Fruit fly (Drosophila melanogaster) whole organism, embryonic: Measurements from ENCODE around the gene CG44838.

ENCODE experiments used
- Atf3 ChIP-seq: fragments of 200-800 bp; sonication (Bioruptor generic); optimal IDR thresholded peaks from 3 replicates; lab custom pipeline; 2016; ENCODE audit warnings: missing biosample characterization, missing genetic modification characterization
- Atf6 ChIP-seq: fragments of 200-800 bp; sonication (Bioruptor generic); IDR thresholded peaks from 2 replicates; pipeline ENCODE4 v1.3.6; 2022; ENCODE audit warnings: missing biosample characterization, missing genetic modification characterization
- B-H2 ChIP-seq: fragments of 200-800 bp; sonication (Bioruptor generic); optimal IDR thresholded peaks from 2 replicates; lab custom pipeline; 2018; ENCODE audit warnings: missing biosample characterization, mild to moderate bottlenecking, missing genetic modification characterization
- BtbVII ChIP-seq: fragments of 200-800 bp; sonication (Bioruptor generic); optimal IDR thresholded peaks from 3 replicates; lab custom pipeline; 2017; ENCODE audit warnings: missing biosample characterization, mild to moderate bottlenecking, missing genetic modification characterization
- CG10267 ChIP-seq: fragments of 200-800 bp; sonication (Bioruptor generic); optimal IDR thresholded peaks from 2 replicates; lab custom pipeline; 2018; ENCODE audit warnings: missing biosample characterization, mild to moderate bottlenecking, missing genetic modification characterization, moderate library complexity
- CG10366 ChIP-seq: fragments of 200-800 bp; sonication (Bioruptor generic); IDR thresholded peaks from 2 replicates; pipeline ENCODE4 v1.3.6; 2022; ENCODE audit warnings: missing biosample characterization, missing genetic modification characterization
- CG10543 ChIP-seq: fragments of 200-800 bp; sonication (Bioruptor generic); optimal IDR thresholded peaks from 3 replicates; lab custom pipeline; 2017; ENCODE audit warnings: missing biosample characterization, mild to moderate bottlenecking, missing genetic modification characterization, moderate library complexity
- CG11696 ChIP-seq: fragments of 200-800 bp; sonication (Bioruptor generic); IDR thresholded peaks from 2 replicates; pipeline ENCODE4 v1.3.6; 2022; ENCODE audit warnings: missing biosample characterization, missing genetic modification characterization
- CG11723 ChIP-seq: fragments of 200-800 bp; sonication (Bioruptor generic); optimal IDR thresholded peaks from 2 replicates; lab custom pipeline; 2017; ENCODE audit warnings: missing biosample characterization, mild to moderate bottlenecking, missing genetic modification characterization
- CG12942 ChIP-seq: fragments of 200-800 bp; sonication (Bioruptor generic); optimal IDR thresholded peaks from 3 replicates; lab custom pipeline; 2016; ENCODE audit warnings: missing biosample characterization, missing genetic modification characterization
- CG15011 ChIP-seq: fragments of 200-800 bp; sonication (Bioruptor generic); optimal IDR thresholded peaks from 3 replicates; lab custom pipeline; 2018; ENCODE audit warnings: missing biosample characterization, mild to moderate bottlenecking, missing genetic modification characterization
- CG16863 ChIP-seq: fragments of 200-800 bp; sonication (Bioruptor generic); optimal IDR thresholded peaks from 3 replicates; lab custom pipeline; 2016; ENCODE audit warnings: missing biosample characterization, missing genetic modification characterization
- CG2199 ChIP-seq: fragments of 200-800 bp; sonication (Bioruptor generic); IDR thresholded peaks from 3 replicates; pipeline ENCODE4 v1.3.6; 2022; ENCODE audit warnings: missing biosample characterization, missing genetic modification characterization
- CG2712 ChIP-seq: fragments of 200-800 bp; optimal IDR thresholded peaks from 3 replicates; lab custom pipeline; 2019; ENCODE audit warnings: missing biosample characterization, mild to moderate bottlenecking, missing genetic modification characterization, moderate library complexity
- CG33213 ChIP-seq: fragments of 200-800 bp; sonication (Bioruptor generic); optimal IDR thresholded peaks from 3 replicates; lab custom pipeline; 2016; ENCODE audit warnings: missing biosample characterization, missing genetic modification characterization
- CG34376 ChIP-seq: fragments of 200-800 bp; sonication (Bioruptor generic); optimal IDR thresholded peaks from 2 replicates; lab custom pipeline; 2018; ENCODE audit warnings: missing biosample characterization, mild to moderate bottlenecking, missing genetic modification characterization
- CG4404 ChIP-seq: fragments of 200-800 bp; sonication (Bioruptor generic); IDR thresholded peaks from 2 replicates; pipeline ENCODE4 v1.3.6; 2022; ENCODE audit warnings: missing biosample characterization, missing genetic modification characterization
- CG4854 ChIP-seq: fragments of 200-800 bp; sonication (Bioruptor generic); optimal IDR thresholded peaks from 2 replicates; lab custom pipeline; 2016; ENCODE audit warnings: missing biosample characterization, missing genetic modification characterization, inconsistent platforms
- CG7987 ChIP-seq: fragments of 200-800 bp; sonication (Bioruptor generic); optimal IDR thresholded peaks from 2 replicates; lab custom pipeline; 2018; ENCODE audit warnings: missing biosample characterization, mild to moderate bottlenecking, missing genetic modification characterization, moderate library complexity
- CG8281 ChIP-seq: fragments of 200-800 bp; sonication (Bioruptor generic); optimal IDR thresholded peaks from 2 replicates; lab custom pipeline; 2018; ENCODE audit warnings: missing biosample characterization, mild to moderate bottlenecking, missing genetic modification characterization, moderate library complexity
- CG8478 ChIP-seq: fragments of >200 bp; optimal IDR thresholded peaks from 2 replicates; lab custom pipeline; 2018
- CHES-1-like ChIP-seq: fragments of 200-800 bp; sonication (Bioruptor generic); optimal IDR thresholded peaks from 2 replicates; lab custom pipeline; 2016; ENCODE audit warnings: missing biosample characterization, missing genetic modification characterization
- Drgx ChIP-seq: fragments of 200-800 bp; sonication (Bioruptor generic); IDR thresholded peaks from 2 replicates; pipeline ENCODE4 v1.3.6; 2022; ENCODE audit warnings: missing biosample characterization, missing genetic modification characterization
- ERR ChIP-seq: fragments of 200-800 bp; sonication (Bioruptor generic); optimal IDR thresholded peaks from 2 replicates; lab custom pipeline; 2016; ENCODE audit warnings: missing biosample characterization, missing genetic modification characterization
- Hr3 ChIP-seq: fragments of 200-800 bp; sonication (Bioruptor generic); optimal IDR thresholded peaks from 3 replicates; lab custom pipeline; 2016; ENCODE audit warnings: missing biosample characterization, missing genetic modification characterization
- al ChIP-seq: fragments of 200-800 bp; sonication (Bioruptor generic); IDR thresholded peaks from 2 replicates; pipeline ENCODE4 v1.3.6; 2022; ENCODE audit warnings: missing biosample characterization, missing genetic modification characterization
- chif ChIP-seq, 2 experiments: fragments of 200-800 bp; sonication (Bioruptor generic); optimal IDR thresholded peaks; 3 replicates each; lab custom pipeline; 2016; ENCODE audit warnings: missing biosample characterization in 2 of 2, missing genetic modification characterization in 2 of 2
- chinmo ChIP-seq: fragments of 200-800 bp; sonication (Bioruptor generic); IDR thresholded peaks from 4 replicates; pipeline ENCODE4 v1.3.6; 2022; ENCODE audit warnings: missing biosample characterization, missing genetic modification characterization; ENCODE audit not compliant: partially characterized antibody
- corto ChIP-seq: fragments of 200-800 bp; sonication (Bioruptor generic); optimal IDR thresholded peaks from 2 replicates; lab custom pipeline; 2016; ENCODE audit warnings: missing biosample characterization, mild to moderate bottlenecking, missing genetic modification characterization, moderate library complexity
- crp ChIP-seq, 2 experiments: fragments of 200-800 bp; sonication (Bioruptor generic); optimal IDR thresholded peaks; 2 replicates in 1 of 2; 3 replicates in 1 of 2; lab custom pipeline; 2017; ENCODE audit warnings: missing biosample characterization in 2 of 2, missing genetic modification characterization in 2 of 2, mild to moderate bottlenecking in 1 of 2, moderate library complexity in 1 of 2
- dmrt11E ChIP-seq: fragments of 200-800 bp; sonication (Bioruptor generic); optimal IDR thresholded peaks from 3 replicates; lab custom pipeline; 2018; ENCODE audit warnings: missing biosample characterization, mild to moderate bottlenecking, missing genetic modification characterization, moderate library complexity
- fd3F ChIP-seq: fragments of 200-800 bp; sonication (Bioruptor generic); optimal IDR thresholded peaks from 2 replicates; lab custom pipeline; 2018; ENCODE audit warnings: missing biosample characterization, mild to moderate bottlenecking, missing genetic modification characterization, moderate library complexity
- gcm ChIP-seq: fragments of 200-800 bp; sonication (Bioruptor generic); optimal IDR thresholded peaks from 2 replicates; lab custom pipeline; 2019; ENCODE audit warnings: missing biosample characterization, mild to moderate bottlenecking, missing genetic modification characterization, moderate library complexity
- gsb-n ChIP-seq: fragments of 200-800 bp; sonication (Bioruptor generic); optimal IDR thresholded peaks from 3 replicates; lab custom pipeline; 2018; ENCODE audit warnings: missing biosample characterization, mild to moderate bottlenecking, missing genetic modification characterization
- hkb ChIP-seq, 2 experiments: fragments of 200-800 bp in 1 of 2; fragments of >200 bp in 1 of 2; sonication (Bioruptor generic) in 1 of 2; IDR thresholded peaks in 1 of 2; optimal IDR thresholded peaks in 1 of 2; 2 replicates each; pipeline versions ENCODE4 v1.3.6 to Lab custom; 2017 to 2022; ENCODE audit warnings: missing biosample characterization in 1 of 2, missing genetic modification characterization in 1 of 2
- ind ChIP-seq: fragments of 200-800 bp; sonication (Bioruptor generic); optimal IDR thresholded peaks from 3 replicates; lab custom pipeline; 2016; ENCODE audit warnings: missing biosample characterization, missing genetic modification characterization
- pb ChIP-seq: fragments of 200-800 bp; sonication (Bioruptor generic); optimal IDR thresholded peaks from 3 replicates; lab custom pipeline; 2016; ENCODE audit warnings: missing biosample characterization, missing genetic modification characterization
- peb ChIP-seq: fragments of 200-800 bp; sonication (Bioruptor generic); IDR thresholded peaks from 2 replicates; pipeline ENCODE4 v1.3.6; 2022; ENCODE audit warnings: missing biosample characterization, missing genetic modification characterization
- pros ChIP-seq: fragments of 200-800 bp; sonication (Bioruptor generic); optimal IDR thresholded peaks from 3 replicates; lab custom pipeline; 2019; ENCODE audit warnings: missing biosample characterization, mild to moderate bottlenecking, missing genetic modification characterization, moderate library complexity
- psq ChIP-seq: fragments of 200-800 bp; sonication (Bioruptor generic); optimal IDR thresholded peaks from 2 replicates; lab custom pipeline; 2017; ENCODE audit warnings: missing biosample characterization, missing genetic modification characterization
- run ChIP-seq: fragments of 200-800 bp; sonication (Bioruptor generic); optimal IDR thresholded peaks from 3 replicates; lab custom pipeline; 2018; ENCODE audit warnings: missing biosample characterization, mild to moderate bottlenecking, missing genetic modification characterization
- schlank ChIP-seq: fragments of 200-800 bp; sonication (Bioruptor generic); optimal IDR thresholded peaks from 2 replicates; lab custom pipeline; 2018; ENCODE audit warnings: missing biosample characterization, mild to moderate bottlenecking, missing genetic modification characterization
- sug ChIP-seq: fragments of 200-800 bp; optimal IDR thresholded peaks from 2 replicates; lab custom pipeline; 2019; ENCODE audit warnings: missing biosample characterization, mild to moderate bottlenecking, missing genetic modification characterization, moderate library complexity
- wek ChIP-seq: fragments of 200-800 bp; sonication (Bioruptor generic); optimal IDR thresholded peaks from 3 replicates; lab custom pipeline; 2018; ENCODE audit warnings: missing biosample characterization, mild to moderate bottlenecking, missing genetic modification characterization, moderate library complexity
- z ChIP-seq: fragments of 200-800 bp; sonication (Bioruptor generic); IDR thresholded peaks from 3 replicates; pipeline ENCODE4 v1.3.6; 2022; ENCODE audit warnings: missing biosample characterization, missing genetic modification characterization
- zen2 ChIP-seq: fragments of 200-800 bp; sonication (Bioruptor generic); IDR thresholded peaks from 3 replicates; pipeline ENCODE4 v1.3.6; 2022; ENCODE audit warnings: missing biosample characterization, missing genetic modification characterization; ENCODE audit not compliant: partially characterized antibody
- zf30C ChIP-seq: fragments of 200-800 bp; sonication (Bioruptor generic); optimal IDR thresholded peaks from 3 replicates; lab custom pipeline; 2018; ENCODE audit warnings: missing biosample characterization, mild to moderate bottlenecking, missing genetic modification characterization
- zfh1 ChIP-seq: fragments of 200-800 bp; sonication (Bioruptor generic); IDR thresholded peaks from 3 replicates; pipeline ENCODE4 v1.3.6; 2022; ENCODE audit warnings: missing biosample characterization, missing genetic modification characterization
- zfh2 ChIP-seq: fragments of 200-800 bp; sonication (Bioruptor generic); optimal IDR thresholded peaks from 2 replicates; lab custom pipeline; 2016; ENCODE audit warnings: missing biosample characterization, missing genetic modification characterization

CG44838 gene

dm6 chr3L:9451522-9452118 is 9.2 kb upstream of the CG44838 start, which contains the start of the genes CG3448 and ghi (continued):
- TF ChIP-seq zf30C (no peak), wek (peak; percentile 6), psq (GFP tag; lab: Kevin White, UChicago) (no peak), run (tag; lab: Kevin White, UChicago) (no peak), CG2199 (GFP tag; lab: Robert Waterston, UW) (no peak), crp (GFP tag; optimal IDR thresholded peaks at IDR 0.05; lab: Kevin White, UChicago) (peak; percentile 13 to 84), gcm (GFP tag; lab: Kevin White, UChicago) (peak; percentile 62), CG7987 (GFP tag; lab: Kevin White, UChicago) (peak; percentile 66), zfh2 (GFP tag; lab: Kevin White, UChicago) (peak; percentile 67), CG10267 (peak; percentile 98), CG33213 (GFP tag; lab: Kevin White, UChicago) (peak; percentile 6), CG11696 (GFP tag; lab: Robert Waterston, UW) (no peak), al (GFP tag; lab: Robert Waterston, UW) (peak; percentile 59; the same call in 1 of the 2 replicates), CG4404 (GFP tag; lab: Robert Waterston, UW) (peak; percentile 49; the same call in 1 of the 2 replicates), B-H2 (GFP tag; lab: Kevin White, UChicago) (peak; percentile 45), CG11723 (GFP tag; lab: Kevin White, UChicago) (no peak), zen2 (GFP tag; lab: Robert Waterston, UW) (no peak; the same call in 2 of the 3 replicates), zfh1 (GFP tag; lab: Robert Waterston, UW) (peak; percentile 67), Drgx (GFP tag; lab: Robert Waterston, UW) (peak; percentile 42), Atf6 (GFP tag; lab: Robert Waterston, UW) (no peak), CG4854 (GFP tag; lab: Kevin White, UChicago) (peak; percentile 0), Atf3 (GFP tag; lab: Kevin White, UChicago) (no peak), peb (GFP tag; lab: Robert Waterston, UW) (0 out of 2 replicates have a peak, but pooled peaks have one; percentile 40), BtbVII (peak; percentile 24), CG10543 (GFP tag; lab: Kevin White, UChicago) (peak; percentile 53), CG8281 (tag; lab: Kevin White, UChicago) (peak; percentile 26), dmrt11E (peak; percentile 11), CG15011 (GFP tag; lab: Kevin White, UChicago) (peak; percentile 51), CHES-1-like (GFP tag; lab: Kevin White, UChicago) (peak; percentile 28), fd3F (GFP tag; lab: Kevin White, UChicago) (no peak), CG2712 (tag; lab: Kevin White, UChicago) (peak; percentile 72), ERR (GFP tag; lab: Kevin White, UChicago) (no peak), CG34376 (peak; percentile 61), ind (GFP tag; lab: Kevin White, UChicago) (peak; percentile 73), z (no peak), schlank (tag; lab: Kevin White, UChicago) (no peak), pb (no peak), sug (tag; lab: Kevin White, UChicago) (peak; percentile 23), chif (GFP tag; optimal IDR thresholded peaks at IDR 0.05; lab: Kevin White, UChicago) (no peak), CG8478 (lab: Kevin White, UChicago) (no peak), hkb (optimal IDR thresholded peaks at IDR 0.05; lab: Kevin White, UChicago) (no peak), hkb (GFP tag; IDR thresholded peaks at IDR 0.05; lab: Robert Waterston, UW) (peak; percentile 58), pros (GFP tag; lab: Kevin White, UChicago) (no peak), chinmo (GFP tag; lab: Robert Waterston, UW) (peak; percentile 80; the same call in 3 of the 4 replicates), CG16863 (peak; percentile 1), CG10366 (GFP tag; lab: Robert Waterston, UW) (no peak), corto (GFP tag; lab: Kevin White, UChicago) (peak; percentile 56), gsb-n (tag; lab: Kevin White, UChicago) (peak; percentile 24), CG12942 (no peak), Hr3 (peak; percentile 32)
